Worm (Caenorhabditis elegans): ENCODE measurements around the gene mans-2.

Gene mans-2

DNA sequence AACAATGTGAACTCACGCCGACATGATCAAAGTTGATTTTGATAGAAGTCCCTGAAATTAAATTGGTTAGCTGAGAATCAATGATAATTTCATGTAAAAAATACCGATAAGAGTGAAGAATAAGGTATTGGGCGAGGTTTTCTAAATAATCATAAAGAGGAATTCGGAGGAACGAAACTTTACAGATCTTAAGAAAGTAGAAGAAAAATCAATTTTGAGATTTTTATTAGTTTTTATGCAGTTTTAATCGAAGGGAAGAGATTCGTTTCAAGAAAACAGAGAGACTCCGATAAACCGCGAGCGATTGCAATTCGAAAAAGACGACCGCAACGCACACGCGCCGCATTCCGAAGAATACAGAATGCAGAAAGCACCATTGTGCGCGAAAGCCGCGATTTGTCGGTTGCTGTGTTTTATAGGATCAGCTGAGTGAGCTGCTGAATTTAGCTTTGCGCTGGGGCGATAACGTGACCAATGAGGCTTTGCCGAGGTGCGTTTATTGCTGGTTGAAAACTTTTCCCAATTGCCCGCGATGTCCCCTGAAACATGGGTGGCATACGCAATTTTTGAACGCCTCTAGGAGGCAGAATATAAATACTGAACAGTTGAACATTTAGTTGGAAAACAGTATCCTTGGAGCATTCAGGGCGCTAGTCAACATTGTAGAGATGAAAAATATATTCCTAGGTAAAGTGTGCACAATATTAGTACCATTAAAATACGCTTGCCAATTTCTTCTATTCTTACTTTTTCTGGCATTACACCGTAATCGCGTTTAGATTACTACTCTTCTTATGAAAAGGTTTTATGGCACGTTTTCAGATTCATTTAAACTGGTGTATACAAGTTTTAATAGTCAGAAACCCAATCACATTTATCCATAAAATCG is 5.4 kb downstream of the mans-2 start, which contains the start of gene snr-4 (continued):
- peak; percentile 84 for TF ChIP-seq mep-1 (tag; optimal IDR thresholded peaks at IDR 0.05)
- TF ChIP-seq Y116A8C.19 (tag; optimal IDR thresholded peaks at IDR 0.05; ENCODE audit: borderline replicate concordance): no peak
- TF ChIP-seq alr-1 (tag; optimal IDR thresholded peaks at IDR 0.05; ENCODE audit: borderline replicate concordance): no peak
- peak; percentile 86 for TF ChIP-seq lin-39 (tag; optimal IDR thresholded peaks at IDR 0.05)
- peak; percentile 77 for TF ChIP-seq C04F5.9 (tag; optimal IDR thresholded peaks at IDR 0.05)
- peak; percentile 95 for TF ChIP-seq fkh-8 (tag; optimal IDR thresholded peaks at IDR 0.05)
- TF ChIP-seq nhr-76 (tag; optimal IDR thresholded peaks at IDR 0.05): peak; percentile 37
- TF ChIP-seq lin-13 (GFP tag; optimal IDR thresholded peaks at IDR 0.05): peak; percentile 94
- TF ChIP-seq nhr-90 (tag; optimal IDR thresholded peaks at IDR 0.05; ENCODE audit: poor library complexity): peak; percentile 98
- TF ChIP-seq efl-1 (optimal IDR thresholded peaks at IDR 0.05): peak; percentile 91 to 96
- TF ChIP-seq efl-1 (GFP tag; optimal IDR thresholded peaks at IDR 0.05 in 1 of 2): peak; percentile 83 to 99
- peak; percentile 91 for TF ChIP-seq elt-2 (tag; optimal IDR thresholded peaks at IDR 0.05)
- TF ChIP-seq sup-37 (GFP tag; optimal IDR thresholded peaks at IDR 0.05): peak; percentile 89
- TF ChIP-seq unc-98 (GFP tag; IDR thresholded peaks at IDR 0.05): peak; percentile 68; the same call in 1 of the 2 replicates
- peak; percentile 36 for TF ChIP-seq nhr-84 (tag; optimal IDR thresholded peaks at IDR 0.05)
- peak; percentile 98 for TF ChIP-seq nhr-71 (tag; optimal IDR thresholded peaks at IDR 0.05)
- peak; percentile 36 for TF ChIP-seq mef-2 (tag; optimal IDR thresholded peaks at IDR 0.05)
- TF ChIP-seq fkh-4 (tag; optimal IDR thresholded peaks at IDR 0.05; ENCODE audit: borderline replicate concordance): peak; percentile 69
- peak in 1 of 2 experiments; percentile 91 for TF ChIP-seq mdl-1 (tag; optimal IDR thresholded peaks at IDR 0.05)
- peak; percentile 69 for TF ChIP-seq fkh-10 (GFP tag; optimal IDR thresholded peaks at IDR 0.05)
- peak; percentile 98 for TF ChIP-seq nhr-85 (tag)
- TF ChIP-seq isw-1 (GFP tag; IDR thresholded peaks at IDR 0.05): peak; percentile 96
- peak; percentile 17 for TF ChIP-seq zag-1 (tag; optimal IDR thresholded peaks at IDR 0.05)
- peak; percentile 48 for TF ChIP-seq vab-15 (tag; optimal IDR thresholded peaks at IDR 0.05)
- no peak for TF ChIP-seq unc-30 (tag; optimal IDR thresholded peaks at IDR 0.05)
- peak; percentile 95 for TF ChIP-seq nhr-77 (tag; optimal IDR thresholded peaks at IDR 0.05)
- TF ChIP-seq tbx-2 (tag; optimal IDR thresholded peaks at IDR 0.05): peak; percentile 96
- peak; percentile 23 for TF ChIP-seq C34B4.2 (tag; optimal IDR thresholded peaks at IDR 0.05)
- TF ChIP-seq snpc-4 (tag; optimal IDR thresholded peaks at IDR 0.05): peak; percentile 99
- TF ChIP-seq grh-1 (GFP tag; IDR thresholded peaks at IDR 0.05): peak; percentile 98
- TF ChIP-seq skn-1 (tag; optimal IDR thresholded peaks at IDR 0.05): peak; percentile 80
- peak; percentile 81 for TF ChIP-seq sox-4 (tag; optimal IDR thresholded peaks at IDR 0.05)
- peak; percentile 97 for TF ChIP-seq dsc-1 (tag; optimal IDR thresholded peaks at IDR 0.05)
- peak; percentile 93 for TF ChIP-seq xbp-1 (tag; optimal IDR thresholded peaks at IDR 0.05)
- TF ChIP-seq irx-1 (tag; optimal IDR thresholded peaks at IDR 0.05): peak; percentile 90
- TF ChIP-seq ceh-63 (GFP tag; optimal IDR thresholded peaks at IDR 0.05): peak; percentile 89
- TF ChIP-seq ama-1 (optimal IDR thresholded peaks at IDR 0.05): peak; percentile 94
- peak; percentile 97 for TF ChIP-seq rnt-1 (tag; optimal IDR thresholded peaks at IDR 0.05)

ce11 chrV:11978179-11978578 is 7.1 kb downstream of the mans-2 start, which contains the start of gene mif-2:
TSS of gene mif-2 (minus strand) at chrV:11978459.
- TF ChIP-seq elt-3 (tag; optimal IDR thresholded peaks at IDR 0.05) (peak in 1 of 6 experiments; percentile 63), lin-35 (GFP tag; optimal IDR thresholded peaks at IDR 0.05) (peak in 1 of 2 experiments; percentile 21), grh-1 (GFP tag; IDR thresholded peaks at IDR 0.05) (0 out of 2 replicates have a peak, but pooled peaks have one; percentile 20), nhr-90 (tag; optimal IDR thresholded peaks at IDR 0.05; ENCODE audit: poor library complexity) (peak; percentile 9), swsn-7 (tag; optimal IDR thresholded peaks at IDR 0.05) (no peak), ama-1 (optimal IDR thresholded peaks at IDR 0.05) (peak; percentile 62), efl-1 (optimal IDR thresholded peaks at IDR 0.05) (peak in 1 of 2 experiments; percentile 6), efl-1 (GFP tag; optimal IDR thresholded peaks at IDR 0.05 in 1 of 2) (peak in 1 of 2 experiments; percentile 6), skn-1 (tag; optimal IDR thresholded peaks at IDR 0.05) (no peak), lin-14 (GFP tag; optimal IDR thresholded peaks at IDR 0.05) (peak; percentile 20)
